Worm (Caenorhabditis elegans) whole organism, late embryonic: ENCODE data around the gene flwr-1.
"Not testable (repeated sequence)": the region's sequence is repeated elsewhere in the genome, so short reads cannot be mapped to it uniquely, and the experiment has no call there.

ENCODE experiments used
- C38D4.7 ChIP-seq: fragments of 200-800 bp; sonication (Bioruptor generic); optimal IDR thresholded peaks from 2 replicates; lab custom pipeline; 2018; ENCODE audit warnings: mild to moderate bottlenecking, missing genetic modification characterization, moderate library complexity, missing compliant biosample characterization
- F13H6.1 ChIP-seq: sonication (generic microtip); optimal IDR thresholded peaks from 2 replicates; lab custom pipeline; 2016; ENCODE audit warnings: missing genetic modification characterization, missing compliant biosample characterization
- K02D7.2 ChIP-seq: sonication (generic microtip); optimal IDR thresholded peaks from 2 replicates; lab custom pipeline; 2017; ENCODE audit warnings: mild to moderate bottlenecking, missing genetic modification characterization, missing compliant biosample characterization
- T23F11.4 ChIP-seq: fragments of 200-800 bp; sonication (Bioruptor generic); optimal IDR thresholded peaks from 2 replicates; lab custom pipeline; 2018; ENCODE audit warnings: mild to moderate bottlenecking, missing genetic modification characterization, missing compliant biosample characterization
- Y22D7AL.16 ChIP-seq: sonication (generic microtip); optimal IDR thresholded peaks from 2 replicates; lab custom pipeline; 2016; ENCODE audit warnings: missing genetic modification characterization, missing compliant biosample characterization
- ahr-1 ChIP-seq: sonication (generic microtip); optimal IDR thresholded peaks from 2 replicates; lab custom pipeline; 2016; ENCODE audit warnings: missing genetic modification characterization, missing compliant biosample characterization
- ceh-14 ChIP-seq: sonication (generic microtip); optimal IDR thresholded peaks from 2 replicates; lab custom pipeline; 2016; ENCODE audit warnings: missing genotype, missing genetic modification characterization, missing compliant biosample characterization
- ceh-19 ChIP-seq: fragments of 200-800 bp; sonication (Bioruptor generic); optimal IDR thresholded peaks from 2 replicates; lab custom pipeline; 2018; ENCODE audit warnings: mild to moderate bottlenecking, missing genetic modification characterization, missing compliant biosample characterization
- ceh-2 ChIP-seq: sonication (generic microtip); optimal IDR thresholded peaks from 2 replicates; lab custom pipeline; 2016; ENCODE audit warnings: missing genotype, missing genetic modification characterization, missing compliant biosample characterization
- ceh-30 ChIP-seq: fragments of 150-350 bp; optimal IDR thresholded peaks from 2 replicates; lab custom pipeline; 2014; ENCODE audit warnings: missing biosample characterization, missing genetic modification characterization
- ceh-31 ChIP-seq: sonication (generic microtip); optimal IDR thresholded peaks from 2 replicates; lab custom pipeline; 2016; ENCODE audit warnings: missing genetic modification characterization, missing compliant biosample characterization
- ceh-34 ChIP-seq: sonication (generic microtip); optimal IDR thresholded peaks from 2 replicates; lab custom pipeline; 2016; ENCODE audit warnings: mild to moderate bottlenecking, missing genetic modification characterization, missing compliant biosample characterization
- ceh-45 ChIP-seq: fragments of 200-800 bp; sonication (Bioruptor generic); IDR thresholded peaks from 2 replicates; pipeline ENCODE4 v1.3.6; 2022; ENCODE audit warnings: missing genetic modification reagents, missing genetic modification characterization, missing compliant biosample characterization
- che-1 ChIP-seq: sonication (generic microtip); optimal IDR thresholded peaks from 2 replicates; lab custom pipeline; 2016; ENCODE audit warnings: mild to moderate bottlenecking, missing genetic modification characterization, missing compliant biosample characterization
- dmd-4 ChIP-seq: sonication (generic microtip); optimal IDR thresholded peaks from 2 replicates; lab custom pipeline; 2016; ENCODE audit warnings: borderline replicate concordance, missing genetic modification characterization, missing compliant biosample characterization
- dve-1 ChIP-seq: sonication (generic microtip); optimal IDR thresholded peaks from 2 replicates; lab custom pipeline; 2017; ENCODE audit warnings: antibody characterized with exemption, mild to moderate bottlenecking, missing genetic modification characterization, missing compliant biosample characterization
- elt-2 ChIP-seq: sonication (generic microtip); optimal IDR thresholded peaks from 2 replicates; lab custom pipeline; 2016; ENCODE audit warnings: missing genetic modification reagents, missing genetic modification characterization, missing compliant biosample characterization
- ets-4 ChIP-seq: sonication (generic microtip); optimal IDR thresholded peaks from 2 replicates; lab custom pipeline; 2016; ENCODE audit warnings: missing genetic modification characterization, missing compliant biosample characterization
- eyg-1 ChIP-seq: sonication (generic microtip); optimal IDR thresholded peaks from 2 replicates; lab custom pipeline; 2016; ENCODE audit warnings: missing genotype, missing genetic modification characterization, missing compliant biosample characterization
- fkh-10 ChIP-seq: fragments of 150-350 bp; optimal IDR thresholded peaks from 2 replicates; lab custom pipeline; 2014; ENCODE audit warnings: missing biosample characterization, missing genetic modification reagents, missing genetic modification characterization
- fkh-6 ChIP-seq: sonication (generic microtip); optimal IDR thresholded peaks from 2 replicates; lab custom pipeline; 2016; ENCODE audit warnings: missing genetic modification characterization, missing compliant biosample characterization
- hlh-13 ChIP-seq: fragments of 200-800 bp; sonication (Bioruptor generic); optimal IDR thresholded peaks from 2 replicates; lab custom pipeline; 2018; ENCODE audit warnings: mild to moderate bottlenecking, missing genetic modification characterization, missing compliant biosample characterization
- hlh-30 ChIP-seq: sonication (generic microtip); optimal IDR thresholded peaks from 2 replicates; lab custom pipeline; 2017; ENCODE audit warnings: antibody characterized with exemption, missing genetic modification characterization, missing compliant biosample characterization; ENCODE audit not compliant: insufficient read depth
- hlh-6 ChIP-seq: sonication (generic microtip); optimal IDR thresholded peaks from 2 replicates; lab custom pipeline; 2016; ENCODE audit warnings: missing genotype, missing genetic modification characterization, missing compliant biosample characterization
- hlh-8 ChIP-seq: sonication (generic microtip); optimal IDR thresholded peaks from 2 replicates; lab custom pipeline; 2016; ENCODE audit warnings: missing genotype, missing genetic modification characterization, missing compliant biosample characterization
- lim-6 ChIP-seq: sonication (generic microtip); optimal IDR thresholded peaks from 2 replicates; lab custom pipeline; 2016; ENCODE audit warnings: missing genetic modification characterization, missing compliant biosample characterization
- lin-11 ChIP-seq: fragments of 200-800 bp; sonication (Bioruptor generic); optimal IDR thresholded peaks from 2 replicates; lab custom pipeline; 2018; ENCODE audit warnings: mild to moderate bottlenecking, missing genetic modification characterization, missing compliant biosample characterization
- madf-2 ChIP-seq: sonication (generic microtip); optimal IDR thresholded peaks from 2 replicates; lab custom pipeline; 2017; ENCODE audit warnings: missing genetic modification characterization, missing compliant biosample characterization
- mec-3 ChIP-seq: sonication (generic microtip); optimal IDR thresholded peaks from 2 replicates; lab custom pipeline; 2016; ENCODE audit warnings: borderline replicate concordance, missing genetic modification characterization, missing compliant biosample characterization
- nfya-1 ChIP-seq: sonication (generic microtip); optimal IDR thresholded peaks from 2 replicates; lab custom pipeline; 2017; ENCODE audit warnings: missing genetic modification characterization, mild to moderate bottlenecking, missing compliant biosample characterization, antibody characterized with exemption, moderate library complexity
- nhr-232 ChIP-seq: sonication (generic microtip); optimal IDR thresholded peaks from 2 replicates; lab custom pipeline; 2016; ENCODE audit warnings: missing genetic modification characterization, missing compliant biosample characterization
- npax-4 ChIP-seq: sonication (generic microtip); optimal IDR thresholded peaks from 2 replicates; lab custom pipeline; 2016; ENCODE audit warnings: missing genetic modification characterization, missing compliant biosample characterization
- pag-3 ChIP-seq: sonication (generic microtip); optimal IDR thresholded peaks from 2 replicates; lab custom pipeline; 2016; ENCODE audit warnings: missing compliant biosample characterization, missing genetic modification characterization, borderline replicate concordance
- pax-1 ChIP-seq: fragments of 150-350 bp; optimal IDR thresholded peaks from 2 replicates; lab custom pipeline; 2014; ENCODE audit warnings: missing biosample characterization, missing genetic modification characterization
- pha-4 ChIP-seq: fragments of 150-350 bp; optimal IDR thresholded peaks from 2 replicates; lab custom pipeline; 2018; ENCODE audit warnings: missing biosample characterization, missing genetic modification reagents, missing genetic modification characterization
- pros-1 ChIP-seq: fragments of 150-350 bp; optimal IDR thresholded peaks from 2 replicates; lab custom pipeline; 2014; ENCODE audit warnings: missing biosample characterization, missing genetic modification reagents, missing genetic modification characterization
- ref-2 ChIP-seq: sonication (generic microtip); optimal IDR thresholded peaks from 2 replicates; lab custom pipeline; 2016; ENCODE audit warnings: missing genetic modification characterization, missing compliant biosample characterization
- rnt-1 ChIP-seq: sonication (generic microtip); optimal IDR thresholded peaks from 2 replicates; lab custom pipeline; 2016; ENCODE audit warnings: missing genetic modification characterization, missing compliant biosample characterization
- sdc-2 ChIP-seq: sonication (generic microtip); optimal IDR thresholded peaks from 2 replicates; lab custom pipeline; 2016; ENCODE audit warnings: missing genotype, missing genetic modification characterization, missing compliant biosample characterization
- sox-2 ChIP-seq: fragments of 200-800 bp; sonication (Bioruptor generic); IDR thresholded peaks from 2 replicates; pipeline ENCODE4 v1.3.6; 2022; ENCODE audit warnings: missing genetic modification reagents, missing genetic modification characterization, missing compliant biosample characterization
- tbx-2 ChIP-seq: sonication (generic microtip); optimal IDR thresholded peaks from 2 replicates; lab custom pipeline; 2016; ENCODE audit warnings: missing genetic modification characterization, missing compliant biosample characterization
- ztf-16 ChIP-seq: sonication (generic microtip); optimal IDR thresholded peaks from 2 replicates; lab custom pipeline; 2017; ENCODE audit warnings: missing genetic modification characterization, missing compliant biosample characterization

flwr-1 gene

DNA sequence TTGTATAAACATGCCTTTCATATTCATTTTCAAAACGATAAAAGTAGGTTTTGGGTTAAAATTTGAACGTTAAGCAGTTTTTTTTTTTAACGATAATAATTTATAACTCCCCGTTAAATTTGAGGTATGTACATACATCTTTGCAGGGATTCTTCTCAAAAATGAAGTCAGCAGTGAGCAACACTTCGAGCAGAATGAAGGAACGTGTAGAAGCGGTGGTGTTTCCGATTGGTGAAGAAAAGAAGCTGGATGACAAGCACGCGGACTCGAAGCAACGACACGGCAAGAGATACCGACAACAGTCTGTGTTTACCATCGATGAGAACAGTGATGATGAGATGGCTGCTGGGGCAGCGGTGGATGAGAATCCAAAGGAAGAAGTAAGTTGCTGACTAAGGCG lies 3.0 kb upstream of the flwr-1 start:
- TF ChIP-seq ceh-30 (tag; lab: Kevin White, UChicago), result no peak
- TF ChIP-seq fkh-10 (GFP tag; lab: Kevin White, UChicago), result no peak
- TF ChIP-seq madf-2 (tag; lab: Kevin White, UChicago), result no peak
- no peak for TF ChIP-seq ref-2 (tag; lab: Kevin White, UChicago)
- no peak for TF ChIP-seq hlh-6 (tag; lab: Kevin White, UChicago)
- TF ChIP-seq che-1 (tag; lab: Kevin White, UChicago), result no peak
- TF ChIP-seq ceh-31, result no peak
- no peak for TF ChIP-seq pax-1 (tag; lab: Kevin White, UChicago)
- TF ChIP-seq sox-2 (GFP tag; lab: Robert Waterston, UW), result no peak
- no peak for TF ChIP-seq elt-2 (tag; lab: Kevin White, UChicago)
- no peak for TF ChIP-seq K02D7.2 (tag; lab: Kevin White, UChicago)
- TF ChIP-seq rnt-1 (tag; lab: Kevin White, UChicago), result no peak
- TF ChIP-seq tbx-2 (tag; lab: Kevin White, UChicago), result no peak
- no peak for TF ChIP-seq ahr-1 (tag; lab: Kevin White, UChicago)
- TF ChIP-seq sdc-2, result no peak
- TF ChIP-seq, all 69 proteins: peak for 0

DNA sequence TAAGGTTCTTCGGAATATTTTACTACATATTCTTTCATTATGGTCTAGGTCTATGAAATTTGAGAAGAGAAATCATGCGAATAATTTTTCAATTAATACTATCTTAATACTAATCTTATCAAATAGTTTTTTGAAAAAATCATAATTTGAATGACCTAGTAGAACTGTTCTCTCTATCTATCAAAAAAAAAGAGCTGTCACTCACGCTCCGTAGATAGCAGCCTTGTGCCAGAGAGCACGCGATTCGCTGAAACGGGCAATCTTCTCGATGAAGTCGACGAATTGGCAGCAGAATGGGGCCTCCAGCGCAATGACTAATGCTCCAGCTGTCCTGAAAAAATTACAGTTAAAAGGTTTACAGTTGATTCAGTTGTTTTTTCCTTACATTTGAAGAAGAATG lies 456 bp downstream of the flwr-1 start:
- TF ChIP-seq fkh-6 (tag; lab: Kevin White, UChicago) (no peak), nfya-1 (tag; lab: Kevin White, UChicago) (no peak), nhr-232 (tag; lab: Kevin White, UChicago) (no peak), sdc-2 (no peak)

DNA sequence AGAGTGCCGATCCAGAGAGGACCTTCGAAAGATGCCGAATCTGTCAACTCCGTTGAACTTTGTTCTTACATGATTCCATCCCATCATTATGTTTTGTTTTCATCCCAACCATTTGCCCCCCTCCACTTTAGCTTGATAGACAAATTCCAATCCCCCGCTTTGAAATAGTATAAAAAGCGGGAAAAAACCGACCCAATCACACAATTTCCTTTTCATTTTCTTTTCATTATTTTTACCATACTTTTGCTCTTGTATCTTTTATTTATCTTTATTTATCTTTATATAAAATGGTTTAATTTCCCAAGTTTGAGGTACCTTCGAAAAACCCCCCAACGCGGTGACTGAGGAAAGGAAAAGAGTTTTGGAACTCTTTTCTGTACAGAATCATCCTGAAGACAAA lies 3.6 kb downstream of the flwr-1 start, which contains the start of gene F20D1.22:
F20D1.22 (plus strand) TSS at position 301 of the 400 bp plus-strand sequence.
- not testable (repeated sequence) for TF ChIP-seq T23F11.4 (GFP tag; lab: Kevin White, UChicago); pag-3 (tag; lab: Kevin White, UChicago); lin-11 (tag; lab: Kevin White, UChicago)

DNA sequence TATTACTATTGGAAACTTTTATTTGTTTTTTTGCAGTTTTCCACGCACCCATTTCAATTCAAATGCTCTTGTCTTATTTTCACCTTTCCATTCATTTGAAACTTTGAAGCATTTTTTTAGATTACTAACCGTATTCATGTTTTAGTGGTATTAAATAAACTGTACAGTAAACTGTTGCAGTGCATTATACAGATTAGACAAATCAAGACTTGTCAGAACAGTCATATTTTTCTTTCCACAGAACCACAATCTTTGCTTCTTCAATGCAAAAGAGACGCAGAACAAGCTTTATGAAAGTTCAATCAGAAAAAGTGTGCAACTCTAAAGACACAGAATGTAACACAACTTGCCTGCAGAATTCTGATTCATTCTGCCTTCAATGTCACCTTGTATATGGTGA lies 4.3 kb downstream of the flwr-1 start, which contains the start of gene F45B8.5:
F45B8.5 (plus strand) TSS at position 301 of the 400 bp plus-strand sequence.
- TF ChIP-seq K02D7.2 (tag; lab: Kevin White, UChicago), result no peak
- no peak for TF ChIP-seq pros-1 (tag; lab: Kevin White, UChicago)
- no peak for TF ChIP-seq mec-3
- no peak for TF ChIP-seq F13H6.1 (tag; lab: Kevin White, UChicago)
- TF ChIP-seq ahr-1 (tag; lab: Kevin White, UChicago), result no peak
- no peak for TF ChIP-seq ztf-16 (tag; lab: Kevin White, UChicago)
- TF ChIP-seq eyg-1, result no peak
- no peak for TF ChIP-seq lim-6 (tag; lab: Kevin White, UChicago)
- TF ChIP-seq hlh-13, result no peak
- TF ChIP-seq, all 69 proteins: peak for 0

DNA sequence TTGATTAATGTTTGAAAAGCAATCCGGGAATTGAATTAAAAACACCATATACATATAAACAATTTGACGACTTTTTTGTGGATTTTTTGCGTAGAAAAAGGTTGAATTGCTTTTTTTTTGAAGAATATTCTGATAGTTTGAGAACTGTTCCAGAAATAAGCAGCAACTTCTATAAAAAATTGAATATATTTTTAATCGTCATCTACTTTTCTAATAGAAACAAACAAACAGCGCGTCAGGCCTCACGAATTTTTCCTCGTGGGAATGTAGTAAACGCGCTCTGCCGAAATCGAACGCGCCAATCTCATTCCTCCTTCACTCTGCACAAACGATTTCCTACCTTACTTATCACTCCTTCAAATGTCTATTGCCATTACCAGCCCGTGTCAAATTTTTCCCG lies 5.8 kb downstream of the flwr-1 start, which contains the start of gene rgs-11:
rgs-11 (plus strand) TSS at position 301 of the 400 bp plus-strand sequence.
- TF ChIP-seq ceh-19 (GFP tag; lab: Kevin White, UChicago) (no peak), elt-2 (tag; lab: Kevin White, UChicago) (no peak), Y22D7AL.16 (tag; lab: Kevin White, UChicago) (no peak), dmd-4 (tag; lab: Kevin White, UChicago) (no peak), hlh-8 (tag; lab: Kevin White, UChicago) (no peak), C38D4.7 (GFP tag; lab: Kevin White, UChicago) (no peak), dve-1 (tag; lab: Kevin White, UChicago) (no peak), ztf-16 (tag; lab: Kevin White, UChicago) (no peak), pax-1 (tag; lab: Kevin White, UChicago) (no peak), npax-4 (no peak), rnt-1 (tag; lab: Kevin White, UChicago) (no peak), ceh-45 (GFP tag; lab: Robert Waterston, UW) (no peak), ceh-30 (tag; lab: Kevin White, UChicago) (no peak), hlh-30 (tag; lab: Kevin White, UChicago) (no peak), lim-6 (tag; lab: Kevin White, UChicago) (no peak), ceh-2 (no peak), pha-4 (tag; lab: Kevin White, UChicago) (no peak), ets-4 (tag; lab: Kevin White, UChicago) (no peak), ceh-14 (tag; lab: Kevin White, UChicago) (no peak), ceh-34 (tag; lab: Kevin White, UChicago) (no peak)
